Fruit fly (Drosophila melanogaster) whole organism, embryonic: Measurements from ENCODE around the gene CG8814.

Source experiments
- CG30020 ChIP-seq: fragments of 200-800 bp; optimal IDR thresholded peaks from 2 replicates; lab custom pipeline; 2019; ENCODE audit warnings: missing biosample characterization, mild to moderate bottlenecking, missing genetic modification characterization, moderate library complexity
- corto ChIP-seq: fragments of 200-800 bp; sonication (Bioruptor generic); optimal IDR thresholded peaks from 2 replicates; lab custom pipeline; 2016; ENCODE audit warnings: missing biosample characterization, mild to moderate bottlenecking, missing genetic modification characterization, moderate library complexity
- gro ChIP-seq: fragments of 200-800 bp; sonication (Bioruptor generic); optimal IDR thresholded peaks from 2 replicates; lab custom pipeline; 2016; ENCODE audit warnings: missing biosample characterization, missing genetic modification characterization
- ttk ChIP-seq: fragments of 200-800 bp; sonication (Bioruptor generic); IDR thresholded peaks from 2 replicates; pipeline ENCODE4 v2.1.2; 2022; ENCODE audit warnings: missing biosample characterization, missing genetic modification characterization
- z ChIP-seq: fragments of 200-800 bp; sonication (Bioruptor generic); IDR thresholded peaks from 3 replicates; pipeline ENCODE4 v1.3.6; 2022; ENCODE audit warnings: missing biosample characterization, missing genetic modification characterization

dm6 chr2L:2847112-2847682 is 27.5 kb upstream of the CG8814 start, which contains the start of the genes CG3117 and CG2983:
- TF ChIP-seq gro (GFP tag; lab: Kevin White, UChicago) = no peak
- no peak for TF ChIP-seq ttk (GFP tag; lab: Robert Waterston, UW)
- TF ChIP-seq corto (GFP tag; lab: Kevin White, UChicago) = no peak
- TF ChIP-seq z = no peak
- TF ChIP-seq CG30020 (tag; lab: Kevin White, UChicago) = no peak
